Worm (Caenorhabditis elegans) whole organism, L4 larva: ENCODE data around the gene orc-3.
A peak's percentile ranks its signal among the peaks of the same experiment; 100 is the strongest.
"Not testable (repeated sequence)": the region's sequence is repeated elsewhere in the genome, so short reads cannot be mapped to it uniquely, and the experiment has no call there.

Experiments used
- ZK337.2 ChIP-seq: fragments of 200-800 bp; sonication (Bioruptor generic); IDR thresholded peaks from 2 replicates; pipeline ENCODE4 v1.3.6; 2022; ENCODE audit warnings: missing genetic modification reagents, missing genetic modification characterization, missing compliant biosample characterization
- ceh-28 ChIP-seq: fragments of 150-350 bp; optimal IDR thresholded peaks from 2 replicates; lab custom pipeline; 2014; ENCODE audit warnings: missing biosample characterization, missing genetic modification reagents, missing genetic modification characterization
- dve-1 ChIP-seq: sonication (generic microtip); optimal IDR thresholded peaks from 2 replicates; lab custom pipeline; 2017; ENCODE audit warnings: antibody characterized with exemption, mild to moderate bottlenecking, missing genetic modification characterization, missing compliant biosample characterization; ENCODE audit not compliant: insufficient read depth
- gei-8 ChIP-seq: fragments of 200-800 bp; sonication (Bioruptor generic); optimal IDR thresholded peaks from 2 replicates; lab custom pipeline; 2018; ENCODE audit warnings: mild to moderate bottlenecking, missing genetic modification characterization, missing compliant biosample characterization
- mdl-1 ChIP-seq, 2 experiments: fragments of 150-350 bp in 1 of 2; sonication (generic microtip) in 1 of 2; optimal IDR thresholded peaks; 2 replicates each; lab custom pipeline; 2014 to 2017; ENCODE audit warnings: missing biosample characterization in 2 of 2, missing genetic modification characterization in 2 of 2
- nhr-77 ChIP-seq: fragments of 150-350 bp; optimal IDR thresholded peaks from 2 replicates; lab custom pipeline; 2014; ENCODE audit warnings: missing biosample characterization, missing genetic modification characterization
- snpc-1.2 ChIP-seq: fragments of 200-800 bp; sonication (Bioruptor generic); IDR thresholded peaks from 2 replicates; pipeline ENCODE4 v1.3.6; 2022; ENCODE audit warnings: missing genetic modification reagents, missing genetic modification characterization, missing compliant biosample characterization
- tag-97 ChIP-seq: fragments of 200-800 bp; sonication (Bioruptor generic); IDR thresholded peaks from 2 replicates; pipeline ENCODE4 v1.3.6; 2022; ENCODE audit warnings: missing genetic modification characterization, missing compliant biosample characterization
- tra-1 ChIP-seq: fragments of 200-800 bp; sonication (Bioruptor generic); IDR thresholded peaks from 2 replicates; pipeline ENCODE4 v1.3.6; 2022; ENCODE audit warnings: missing genetic modification reagents, missing genetic modification characterization, missing compliant biosample characterization

Gene orc-3

ce11 chrIII:1249111-1249583 is 41.2 kb downstream of the orc-3 start, which contains the start of the genes fbxa-76 and fbxa-77 (continued):
- TF ChIP-seq mdl-1 (tag; optimal IDR thresholded peaks at IDR 0.05; lab: Kevin White, UChicago): peak in 1 of 2 experiments; percentile 3
- TF ChIP-seq tra-1 (GFP tag; lab: Robert Waterston, UW): 0 out of 2 replicates have a peak, but pooled peaks have one; percentile 13
- peak; percentile 90 for TF ChIP-seq dve-1

ce11 chrIII:1256519-1256918 is 48.6 kb downstream of the orc-3 start, which contains the start of gene fbxa-208:
TSS of gene fbxa-208 (plus strand) at chrIII:1256819.
- not testable (repeated sequence) for TF ChIP-seq nhr-77; gei-8 (GFP tag; lab: Kevin White, UChicago); ZK337.2

ce11 chrIII:1258358-1258757 is 50.4 kb downstream of the orc-3 start, which contains the start of gene fbxa-78:
TSS of gene fbxa-78 (minus strand) at chrIII:1258458.
- TF ChIP-seq tag-97 (GFP tag; lab: Robert Waterston, UW); ceh-28 (tag; lab: Kevin White, UChicago); snpc-1.2: not testable (repeated sequence)
